Worm (Caenorhabditis elegans) whole organism, early embryonic: ENCODE measurements around the gene wrt-2.

Experiments used
- B0310.2 ChIP-seq: sonication (generic microtip); optimal IDR thresholded peaks from 2 replicates; lab custom pipeline; 2016; ENCODE audit warnings: mild to moderate bottlenecking, missing genetic modification characterization, missing compliant biosample characterization
- F13C5.2 ChIP-seq: sonication (generic microtip); optimal IDR thresholded peaks from 2 replicates; lab custom pipeline; 2017; ENCODE audit warnings: mild to moderate bottlenecking, missing genetic modification characterization, inconsistent platforms, missing compliant biosample characterization
- ama-1 ChIP-seq: fragments of 150-350 bp; optimal IDR thresholded peaks from 2 replicates; lab custom pipeline; 2014
- ceh-13 ChIP-seq: fragments of 200-800 bp; sonication (Bioruptor generic); optimal IDR thresholded peaks from 2 replicates; lab custom pipeline; 2018; ENCODE audit warnings: mild to moderate bottlenecking, missing genetic modification characterization, missing compliant biosample characterization
- ceh-36 ChIP-seq: sonication (generic microtip); optimal IDR thresholded peaks from 2 replicates; lab custom pipeline; 2016; ENCODE audit warnings: missing genetic modification characterization, inconsistent platforms, missing compliant biosample characterization
- ets-7 ChIP-seq: sonication (generic microtip); optimal IDR thresholded peaks from 2 replicates; lab custom pipeline; 2016; ENCODE audit warnings: missing genotype, missing genetic modification characterization, missing compliant biosample characterization
- flt-1 ChIP-seq: fragments of 200-800 bp; sonication (Bioruptor generic); IDR thresholded peaks from 2 replicates; pipeline ENCODE4 v1.3.6; 2022; ENCODE audit warnings: missing genetic modification characterization, missing compliant biosample characterization
- hnd-1 ChIP-seq: sonication (generic microtip); optimal IDR thresholded peaks from 2 replicates; lab custom pipeline; 2016; ENCODE audit warnings: missing genetic modification characterization, missing compliant biosample characterization
- pes-1 ChIP-seq: fragments of 200-800 bp; sonication (Bioruptor generic); IDR thresholded peaks from 2 replicates; pipeline ENCODE4 v1.3.6; 2022; ENCODE audit warnings: missing genetic modification reagents, missing genetic modification characterization, missing compliant biosample characterization
- tra-4 ChIP-seq: sonication (generic microtip); optimal IDR thresholded peaks from 2 replicates; lab custom pipeline; 2017; ENCODE audit warnings: missing genetic modification characterization, missing compliant biosample characterization

ce11 chrX:3099832-3100231, 5.7 kb upstream of the wrt-2 start, which contains the start of gene sec-3:
- TF ChIP-seq pes-1 (GFP tag; lab: Robert Waterston, UW) = peak; percentile 75
- no peak for TF ChIP-seq ama-1 (lab: Kevin White, UChicago)
- TF ChIP-seq F13C5.2 (tag; lab: Kevin White, UChicago) = peak; percentile 88
- TF ChIP-seq B0310.2 = no peak
- TF ChIP-seq flt-1 = peak; percentile 45; the same call in 1 of the 2 replicates
- peak; percentile 13 for TF ChIP-seq hnd-1 (tag; lab: Kevin White, UChicago)
- TF ChIP-seq ceh-13 (GFP tag; lab: Kevin White, UChicago) = no peak
- peak; percentile 13 for TF ChIP-seq tra-4 (tag; lab: Kevin White, UChicago)
- TF ChIP-seq ceh-36 (tag; lab: Kevin White, UChicago) = peak; percentile 38
- TF ChIP-seq ets-7 (tag; lab: Kevin White, UChicago) = no peak
